Worm (Caenorhabditis elegans) whole organism, L1 larva: ENCODE measurements around the gene sre-37.
A peak's percentile ranks its signal among the peaks of the same experiment; 100 is the strongest.

ENCODE experiments used
- C04F5.9 ChIP-seq: sonication (generic microtip); optimal IDR thresholded peaks from 2 replicates; lab custom pipeline; 2016; ENCODE audit warnings: missing genetic modification characterization, missing compliant biosample characterization
- Y116A8C.19 ChIP-seq: sonication (generic microtip); optimal IDR thresholded peaks from 2 replicates; lab custom pipeline; 2016; ENCODE audit warnings: missing compliant biosample characterization, missing genetic modification characterization, borderline replicate concordance
- aly-2 ChIP-seq: fragments of 150-350 bp; optimal IDR thresholded peaks from 2 replicates; lab custom pipeline; 2014; ENCODE audit warnings: missing biosample characterization, missing genetic modification characterization
- ceh-63 ChIP-seq: fragments of 200-800 bp; sonication (Bioruptor generic); optimal IDR thresholded peaks from 2 replicates; lab custom pipeline; 2018; ENCODE audit warnings: mild to moderate bottlenecking, missing genetic modification characterization, missing compliant biosample characterization
- ceh-8 ChIP-seq: fragments of 200-800 bp; sonication (Bioruptor generic); optimal IDR thresholded peaks from 2 replicates; lab custom pipeline; 2018; ENCODE audit warnings: mild to moderate bottlenecking, missing genetic modification characterization, moderate library complexity, missing compliant biosample characterization
- ceh-88 ChIP-seq: fragments of 200-800 bp; sonication (Bioruptor generic); IDR thresholded peaks from 2 replicates; pipeline ENCODE4 v1.3.6; 2022; ENCODE audit warnings: missing genetic modification characterization, missing compliant biosample characterization
- ceh-90 ChIP-seq: sonication (generic microtip); optimal IDR thresholded peaks from 2 replicates; lab custom pipeline; 2016; ENCODE audit warnings: missing genetic modification characterization, missing compliant biosample characterization
- ces-1 ChIP-seq: fragments of 150-350 bp; optimal IDR thresholded peaks from 2 replicates; lab custom pipeline; 2014; ENCODE audit warnings: missing biosample characterization, missing genetic modification reagents, missing genetic modification characterization
- efl-3 ChIP-seq: fragments of 200-800 bp; sonication (Bioruptor generic); optimal IDR thresholded peaks from 2 replicates; lab custom pipeline; 2018; ENCODE audit warnings: mild to moderate bottlenecking, missing genetic modification characterization, missing compliant biosample characterization
- egl-27 ChIP-seq, 2 experiments: fragments of 150-350 bp in 1 of 2; sonication (generic microtip); optimal IDR thresholded peaks; 3 replicates each; lab custom pipeline; 2017 to 2018; ENCODE audit warnings: missing biosample characterization in 2 of 2, missing genetic modification characterization in 2 of 2, missing genetic modification reagents in 2 of 2
- elt-2 ChIP-seq: sonication (generic microtip); optimal IDR thresholded peaks from 2 replicates; lab custom pipeline; 2016; ENCODE audit warnings: missing genetic modification characterization, mild to moderate bottlenecking, inconsistent platforms, missing compliant biosample characterization, missing genetic modification reagents
- elt-3 ChIP-seq, 6 experiments: fragments of 150-350 bp in 1 of 6; sonication (generic microtip); optimal IDR thresholded peaks; 2 replicates each; lab custom pipeline; 2017 to 2018; ENCODE audit warnings: missing biosample characterization in 6 of 6, missing genetic modification characterization in 6 of 6, inconsistent platforms in 1 of 6
- fkh-4 ChIP-seq: sonication (generic microtip); optimal IDR thresholded peaks from 2 replicates; lab custom pipeline; 2016; ENCODE audit warnings: missing compliant biosample characterization, missing genetic modification characterization, borderline replicate concordance
- fos-1 ChIP-seq: fragments of 150-350 bp; optimal IDR thresholded peaks from 2 replicates; lab custom pipeline; 2014; ENCODE audit warnings: missing biosample characterization, missing genetic modification characterization
- grh-1 ChIP-seq: fragments of 200-800 bp; sonication (Bioruptor generic); IDR thresholded peaks from 2 replicates; pipeline ENCODE4 v1.3.6; 2022; ENCODE audit warnings: missing genetic modification reagents, missing genetic modification characterization, missing compliant biosample characterization
- hlh-17 ChIP-seq: fragments of 200-800 bp; sonication (Bioruptor generic); optimal IDR thresholded peaks from 2 replicates; lab custom pipeline; 2018; ENCODE audit warnings: missing genetic modification characterization, mild to moderate bottlenecking, missing compliant biosample characterization, moderate library complexity, borderline replicate concordance
- hpl-2 ChIP-seq: fragments of 150-350 bp; optimal IDR thresholded peaks from 2 replicates; lab custom pipeline; 2014; ENCODE audit warnings: missing biosample characterization, missing genetic modification reagents, missing genetic modification characterization
- irx-1 ChIP-seq: sonication (generic microtip); optimal IDR thresholded peaks from 2 replicates; lab custom pipeline; 2016; ENCODE audit warnings: missing genetic modification characterization, missing compliant biosample characterization
- isw-1 ChIP-seq: fragments of 200-800 bp; sonication (Bioruptor generic); IDR thresholded peaks from 2 replicates; pipeline ENCODE4 v1.3.6; 2022; ENCODE audit warnings: missing genetic modification characterization, missing compliant biosample characterization
- lin-13 ChIP-seq: fragments of 150-350 bp; optimal IDR thresholded peaks from 2 replicates; lab custom pipeline; 2014; ENCODE audit warnings: missing biosample characterization, missing genetic modification reagents, missing genetic modification characterization
- lin-14 ChIP-seq: fragments of 200-800 bp; sonication (Bioruptor generic); optimal IDR thresholded peaks from 2 replicates; lab custom pipeline; 2018; ENCODE audit warnings: mild to moderate bottlenecking, missing genetic modification characterization, moderate library complexity, missing compliant biosample characterization
- lin-35 ChIP-seq, 2 experiments: fragments of 150-350 bp; optimal IDR thresholded peaks; 2 replicates each; lab custom pipeline; 2014; ENCODE audit warnings: missing biosample characterization in 2 of 2, missing genetic modification characterization in 2 of 2, missing genetic modification reagents in 2 of 2
- lir-3 ChIP-seq: sonication (generic microtip); optimal IDR thresholded peaks from 2 replicates; lab custom pipeline; 2016; ENCODE audit warnings: mild to moderate bottlenecking, missing genetic modification characterization, moderate library complexity, missing compliant biosample characterization; ENCODE audit not compliant: poor library complexity
- lsy-2 ChIP-seq, 2 experiments: fragments of 150-350 bp; optimal IDR thresholded peaks; 2 replicates each; lab custom pipeline; 2014; ENCODE audit warnings: missing biosample characterization in 2 of 2, missing genetic modification characterization in 2 of 2
- mab-9 ChIP-seq: fragments of 200-800 bp; sonication (Bioruptor generic); IDR thresholded peaks from 2 replicates; pipeline ENCODE4 v1.3.6; 2022; ENCODE audit warnings: missing genetic modification reagents, missing genetic modification characterization, missing compliant biosample characterization
- mef-2 ChIP-seq: fragments of 150-350 bp; optimal IDR thresholded peaks from 2 replicates; lab custom pipeline; 2014; ENCODE audit warnings: missing biosample characterization, missing genetic modification characterization
- nhr-19 ChIP-seq: fragments of 200-800 bp; sonication (Bioruptor generic); conservative IDR thresholded peaks from 2 replicates; pipeline ENCODE4 v1.3.6; 2022; ENCODE audit warnings: missing genetic modification characterization, missing compliant biosample characterization
- nhr-237 ChIP-seq: fragments of 150-350 bp; optimal IDR thresholded peaks from 2 replicates; lab custom pipeline; 2014; ENCODE audit warnings: missing biosample characterization, missing genetic modification characterization
- nhr-71 ChIP-seq: sonication (generic microtip); optimal IDR thresholded peaks from 2 replicates; lab custom pipeline; 2016; ENCODE audit warnings: mild to moderate bottlenecking, missing genetic modification characterization, moderate library complexity, missing compliant biosample characterization
- nhr-77 ChIP-seq: fragments of 150-350 bp; optimal IDR thresholded peaks from 2 replicates; lab custom pipeline; 2014; ENCODE audit warnings: missing biosample characterization, missing genetic modification characterization
- nhr-90 ChIP-seq: sonication (generic microtip); optimal IDR thresholded peaks from 2 replicates; lab custom pipeline; 2016; ENCODE audit warnings: mild to moderate bottlenecking, missing genetic modification characterization, missing compliant biosample characterization; ENCODE audit not compliant: poor library complexity
- rnt-1 ChIP-seq: sonication (generic microtip); optimal IDR thresholded peaks from 2 replicates; lab custom pipeline; 2016; ENCODE audit warnings: mild to moderate bottlenecking, missing genetic modification characterization, moderate library complexity, missing compliant biosample characterization
- skn-1 ChIP-seq: fragments of 150-350 bp; optimal IDR thresholded peaks from 2 replicates; lab custom pipeline; 2014; ENCODE audit warnings: missing biosample characterization, missing genetic modification characterization
- sox-4 ChIP-seq: sonication (generic microtip); optimal IDR thresholded peaks from 2 replicates; lab custom pipeline; 2016; ENCODE audit warnings: missing genetic modification characterization, missing compliant biosample characterization
- sptf-1 ChIP-seq: fragments of 150-350 bp; optimal IDR thresholded peaks from 2 replicates; lab custom pipeline; 2014; ENCODE audit warnings: missing biosample characterization, missing genetic modification characterization
- swsn-7 ChIP-seq: sonication (generic microtip); optimal IDR thresholded peaks from 2 replicates; lab custom pipeline; 2016; ENCODE audit warnings: missing genetic modification characterization, missing compliant biosample characterization
- tbx-2 ChIP-seq: sonication (generic microtip); optimal IDR thresholded peaks from 2 replicates; lab custom pipeline; 2016; ENCODE audit warnings: missing genetic modification characterization, missing compliant biosample characterization
- tlp-1 ChIP-seq: fragments of 150-350 bp; optimal IDR thresholded peaks from 2 replicates; lab custom pipeline; 2014; ENCODE audit warnings: missing biosample characterization, missing genetic modification characterization
- unc-130 ChIP-seq: fragments of 150-350 bp; optimal IDR thresholded peaks from 2 replicates; lab custom pipeline; 2017; ENCODE audit warnings: missing biosample characterization, missing genetic modification characterization, inconsistent platforms
- unc-30 ChIP-seq: sonication (generic microtip); optimal IDR thresholded peaks from 2 replicates; lab custom pipeline; 2017; ENCODE audit warnings: missing biosample characterization, missing genetic modification characterization
- unc-62 ChIP-seq: fragments of 150-350 bp; optimal IDR thresholded peaks from 2 replicates; lab custom pipeline; 2014; ENCODE audit warnings: missing biosample characterization, missing genetic modification reagents, missing genetic modification characterization
- unc-98 ChIP-seq: fragments of 200-800 bp; sonication (Bioruptor generic); IDR thresholded peaks from 2 replicates; pipeline ENCODE4 v1.3.6; 2022; ENCODE audit warnings: missing genetic modification characterization, missing compliant biosample characterization
- ztf-11 ChIP-seq, 2 experiments: sonication (generic microtip); optimal IDR thresholded peaks; 2 replicates each; lab custom pipeline; 2016 to 2017; ENCODE audit warnings: missing genetic modification characterization in 2 of 2, missing biosample characterization in 1 of 2, missing compliant biosample characterization in 1 of 2
- ztf-4 ChIP-seq: fragments of 150-350 bp; optimal IDR thresholded peaks from 2 replicates; lab custom pipeline; 2014; ENCODE audit warnings: missing biosample characterization, missing genetic modification characterization

The sre-37 gene

DNA sequence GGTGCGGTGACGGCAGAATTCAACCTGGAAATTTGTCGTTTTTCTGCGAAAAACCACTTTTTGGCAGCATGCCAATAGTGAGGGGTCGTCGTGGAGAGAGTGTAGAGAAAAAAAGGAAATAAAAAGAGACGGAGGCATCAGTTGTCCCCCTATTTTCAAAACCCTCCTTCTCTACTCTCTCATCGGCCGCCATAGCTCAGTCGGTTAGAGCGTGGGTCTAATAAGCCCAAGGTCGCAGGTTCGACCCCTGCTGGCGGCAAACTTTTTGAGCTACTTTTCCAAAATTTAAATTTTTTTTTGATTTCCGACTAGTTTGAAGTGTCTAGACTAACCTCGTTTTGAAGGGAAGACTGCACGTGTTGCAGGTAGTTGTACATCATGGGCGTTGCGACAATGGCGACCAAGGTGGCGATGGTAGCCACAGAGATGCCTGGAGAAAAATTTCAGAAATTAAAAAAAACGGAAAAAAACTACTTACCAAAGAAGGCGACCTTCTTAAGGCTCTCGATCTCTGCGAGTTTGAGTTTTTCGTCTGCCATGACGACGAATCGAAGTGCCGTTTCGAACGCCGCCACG is 29.0 kb downstream of the sre-37 start, which contains the start of gene col-85 (continued):
- TF ChIP-seq lin-14 = peak; percentile 74
- TF ChIP-seq efl-3 (GFP tag; lab: Kevin White, UChicago) = no peak
- peak; percentile 44 for TF ChIP-seq lir-3 (tag; lab: Kevin White, UChicago)
- peak; percentile 5 for TF ChIP-seq hpl-2
- TF ChIP-seq elt-2 (tag; lab: Kevin White, UChicago) = peak; percentile 23
- peak; percentile 73 for TF ChIP-seq swsn-7 (tag; lab: Kevin White, UChicago)
- peak; percentile 60; the same call in 1 of the 2 replicates for TF ChIP-seq unc-98
- TF ChIP-seq sptf-1 (tag; lab: Kevin White, UChicago) = no peak
- peak; percentile 12 for TF ChIP-seq unc-130
- no peak for TF ChIP-seq ces-1 (GFP tag; lab: Kevin White, UChicago)
- TF ChIP-seq grh-1 (GFP tag; lab: Robert Waterston, UW) = peak; percentile 43; the same call in 1 of the 2 replicates
- no peak for TF ChIP-seq ceh-63
- peak; percentile 78 for TF ChIP-seq nhr-71 (tag; lab: Kevin White, UChicago)
- TF ChIP-seq rnt-1 = peak; percentile 68
- TF ChIP-seq irx-1 = peak; percentile 57
- TF ChIP-seq ceh-8 (GFP tag; lab: Kevin White, UChicago) = no peak
- TF ChIP-seq tlp-1 (tag; lab: Kevin White, UChicago) = no peak
- no peak for TF ChIP-seq Y116A8C.19 (tag; lab: Kevin White, UChicago)
- TF ChIP-seq ztf-4 = no peak
- peak; percentile 36; the same call in 1 of the 2 replicates for TF ChIP-seq isw-1 (GFP tag; lab: Robert Waterston, UW)
- TF ChIP-seq hlh-17 (GFP tag; lab: Kevin White, UChicago) = no peak
- TF ChIP-seq ztf-11 (tag; optimal IDR thresholded peaks at IDR 0.05; lab: Kevin White, UChicago) = peak in 1 of 2 experiments; percentile 16
- TF ChIP-seq sox-4 (tag; lab: Kevin White, UChicago) = no peak
- peak; percentile 71 to 77 for TF ChIP-seq lin-35 (GFP tag; optimal IDR thresholded peaks at IDR 0.05; lab: Kevin White, UChicago)
- TF ChIP-seq unc-30 = no peak
- TF ChIP-seq nhr-77 (tag; lab: Kevin White, UChicago) = peak; percentile 70
- TF ChIP-seq nhr-19 (GFP tag; lab: Robert Waterston, UW) = peak; percentile 76
- TF ChIP-seq egl-27 (tag; optimal IDR thresholded peaks at IDR 0.05; lab: Kevin White, UChicago) = peak in 1 of 2 experiments; percentile 53
- TF ChIP-seq fos-1 (tag; lab: Kevin White, UChicago) = peak; percentile 69
- no peak for TF ChIP-seq fkh-4
- no peak for TF ChIP-seq ceh-90 (tag; lab: Kevin White, UChicago)
- peak; percentile 70 for TF ChIP-seq nhr-90 (tag; lab: Kevin White, UChicago)
- TF ChIP-seq skn-1 = peak; percentile 53
- TF ChIP-seq ceh-88 (GFP tag; lab: Robert Waterston, UW) = no peak
- no peak for TF ChIP-seq unc-62 (GFP tag; lab: Kevin White, UChicago)
- peak; percentile 57 to 68 for TF ChIP-seq lsy-2 (tag; optimal IDR thresholded peaks at IDR 0.05; lab: Kevin White, UChicago)
- no peak for TF ChIP-seq C04F5.9 (tag; lab: Kevin White, UChicago)
- TF ChIP-seq aly-2 (tag; lab: Kevin White, UChicago) = peak; percentile 49
- peak; percentile 54 for TF ChIP-seq lin-13 (GFP tag; lab: Kevin White, UChicago)
- TF ChIP-seq nhr-237 (tag; lab: Kevin White, UChicago) = no peak
- TF ChIP-seq tbx-2 (tag; lab: Kevin White, UChicago) = peak; percentile 62
- peak; percentile 19 for TF ChIP-seq mef-2
- peak in 2 of 6 experiments; percentile 10 to 30 for TF ChIP-seq elt-3 (tag; optimal IDR thresholded peaks at IDR 0.05; lab: Kevin White, UChicago)
- 0 out of 2 replicates have a peak, but pooled peaks have one; percentile 41 for TF ChIP-seq mab-9 (GFP tag; lab: Robert Waterston, UW)
